Worm (Caenorhabditis elegans): ENCODE measurements around the gene Y53F4B.24.
"Not testable (repeated sequence)": the region's sequence is repeated elsewhere in the genome, so short reads cannot be mapped to it uniquely, and the experiment has no call there.

- not testable (repeated sequence) for TF ChIP-seq lim-6 (tag; optimal IDR thresholded peaks at IDR 0.05); ref-2 (tag; optimal IDR thresholded peaks at IDR 0.05); ceh-6 (GFP tag; optimal IDR thresholded peaks at IDR 0.05); tbx-7 (tag; optimal IDR thresholded peaks at IDR 0.05); nfya-1 (tag; optimal IDR thresholded peaks at IDR 0.05); odd-2 (tag; optimal IDR thresholded peaks at IDR 0.05); fkh-6 (tag; optimal IDR thresholded peaks at IDR 0.05); elt-2 (tag; optimal IDR thresholded peaks at IDR 0.05); pqm-1 (tag; optimal IDR thresholded peaks at IDR 0.05); tbx-2 (tag; optimal IDR thresholded peaks at IDR 0.05); hlh-13 (GFP tag; optimal IDR thresholded peaks at IDR 0.05); hlh-30 (tag; optimal IDR thresholded peaks at IDR 0.05; ENCODE audit: insufficient read depth); K02D7.2 (tag; optimal IDR thresholded peaks at IDR 0.05)
These were observed 37.6 kb upstream of the Y53F4B.24 start, which contains the start of gene gst-39 for ce11 chrII:15171816-15172215.

All from whole organism, late embryonic.